Worm (Caenorhabditis elegans): ENCODE data around the gene papl-1.

The papl-1 gene

ce11 chrV:12763291-12763995 is 3.9 kb upstream of the papl-1 start, which contains the start of the genes abcf-1 and scc-3 (continued):
- no peak for TF ChIP-seq T07F8.4 (tag; optimal IDR thresholded peaks at IDR 0.05)
- no peak for TF ChIP-seq nhr-90 (tag; optimal IDR thresholded peaks at IDR 0.05)
- TF ChIP-seq ccch-3 (GFP tag; optimal IDR thresholded peaks at IDR 0.05), result no peak
- TF ChIP-seq rcor-1 (GFP tag; IDR thresholded peaks at IDR 0.05), result no peak
- TF ChIP-seq nfyb-1 (GFP tag; IDR thresholded peaks at IDR 0.05), result no peak
- no peak for TF ChIP-seq akir-1 (GFP tag; optimal IDR thresholded peaks at IDR 0.05)
- no peak for TF ChIP-seq hmg-1.2 (GFP tag; IDR thresholded peaks at IDR 0.05)
- TF ChIP-seq C06A6.2 (GFP tag; conservative IDR thresholded peaks at IDR 0.05), result no peak
- TF ChIP-seq hlh-26 (GFP tag; conservative IDR thresholded peaks at IDR 0.05), result no peak
- TF ChIP-seq nhr-120 (GFP tag; IDR thresholded peaks at IDR 0.05), result no peak
- TF ChIP-seq lsy-27 (tag; optimal IDR thresholded peaks at IDR 0.05; ENCODE audit: borderline replicate concordance, insufficient read depth), result no peak
- no peak for TF ChIP-seq attf-5 (GFP tag; optimal IDR thresholded peaks at IDR 0.05)
- no peak for TF ChIP-seq F57C9.4 (tag; optimal IDR thresholded peaks at IDR 0.05)
- TF ChIP-seq zim-3 (tag; optimal IDR thresholded peaks at IDR 0.05), result no peak
- TF ChIP-seq nhr-80 (tag; optimal IDR thresholded peaks at IDR 0.05), result no peak
- no peak for TF ChIP-seq Y79H2A.3 (GFP tag; conservative IDR thresholded peaks at IDR 0.05)
- TF ChIP-seq madf-3 (GFP tag; IDR thresholded peaks at IDR 0.05), result no peak
- no peak for TF ChIP-seq F22D6.2 (tag; optimal IDR thresholded peaks at IDR 0.05)
- no peak for TF ChIP-seq ama-1 (optimal IDR thresholded peaks at IDR 0.05)
- no peak for TF ChIP-seq ama-1 (GFP tag; optimal IDR thresholded peaks at IDR 0.05)
- no peak for TF ChIP-seq mcd-1 (GFP tag; IDR thresholded peaks at IDR 0.05)
- TF ChIP-seq tlf-1 (GFP tag; optimal IDR thresholded peaks at IDR 0.05), result no peak
- no peak for TF ChIP-seq ceh-58 (GFP tag; IDR thresholded peaks at IDR 0.05)
- TF ChIP-seq ceh-100 (GFP tag; IDR thresholded peaks at IDR 0.05), result no peak
- TF ChIP-seq unc-130 (GFP tag; optimal IDR thresholded peaks at IDR 0.05), result no peak
- TF ChIP-seq rec-8 (tag; optimal IDR thresholded peaks at IDR 0.05), result no peak
- TF ChIP-seq T26A5.8 (tag; optimal IDR thresholded peaks at IDR 0.05), result no peak
- peak; percentile 39 for TF ChIP-seq snpc-1.1 (tag; optimal IDR thresholded peaks at IDR 0.05; ENCODE audit: insufficient read depth)
- peak; percentile 60 for TF ChIP-seq madf-8 (GFP tag; conservative IDR thresholded peaks at IDR 0.05)
- TF ChIP-seq madf-10 (tag; optimal IDR thresholded peaks at IDR 0.05), result no peak
- 0 out of 2 replicates have a peak, but pooled peaks have one; percentile 35 for TF ChIP-seq D2030.7 (GFP tag; IDR thresholded peaks at IDR 0.05)
- TF ChIP-seq nhr-27 (tag; optimal IDR thresholded peaks at IDR 0.05), result no peak
- peak; percentile 48 for TF ChIP-seq F33H1.4 (GFP tag; IDR thresholded peaks at IDR 0.05)
- peak; percentile 91 for TF ChIP-seq efl-1 (GFP tag; optimal IDR thresholded peaks at IDR 0.05)
- TF ChIP-seq chd-7 (tag; optimal IDR thresholded peaks at IDR 0.05), result no peak
- peak; percentile 10 for TF ChIP-seq xnd-1 (tag; optimal IDR thresholded peaks at IDR 0.05)
- peak; percentile 42 for TF ChIP-seq snpc-3.4 (tag; optimal IDR thresholded peaks at IDR 0.05)
- TF ChIP-seq lin-35 (GFP tag; optimal IDR thresholded peaks at IDR 0.05), result no peak
- TF ChIP-seq F55B11.4 (tag; optimal IDR thresholded peaks at IDR 0.05; ENCODE audit: borderline replicate concordance, insufficient read depth), result no peak
- no peak for TF ChIP-seq let-607 (tag; optimal IDR thresholded peaks at IDR 0.05)
- TF ChIP-seq aptf-2 (GFP tag; conservative IDR thresholded peaks at IDR 0.05), result no peak
- no peak for TF ChIP-seq Y95B8A.8 (GFP tag; IDR thresholded peaks at IDR 0.05)
- no peak for TF ChIP-seq dpff-1 (tag; optimal IDR thresholded peaks at IDR 0.05)
- TF ChIP-seq dox-1 (GFP tag; IDR thresholded peaks at IDR 0.05), result 0 out of 2 replicates have a peak, but pooled peaks have one; percentile 14
- TF ChIP-seq pbrm-1 (GFP tag; IDR thresholded peaks at IDR 0.05), result no peak
- TF ChIP-seq ets-4 (GFP tag; optimal IDR thresholded peaks at IDR 0.05), result no peak
- TF ChIP-seq attf-3 (GFP tag; conservative IDR thresholded peaks at IDR 0.05), result peak; percentile 64
- no peak for TF ChIP-seq atf-7 (tag; optimal IDR thresholded peaks at IDR 0.05)

Measured in whole organism, young adult.